Worm (Caenorhabditis elegans) whole organism, L4/young adult: ENCODE data around the gene lir-3.

ENCODE experiments used
- W03F9.2 ChIP-seq: fragments of 150-350 bp; optimal IDR thresholded peaks from 2 replicates; lab custom pipeline; 2014; ENCODE audit warnings: missing biosample characterization, missing genetic modification characterization
- dao-5 ChIP-seq: sonication (generic microtip); optimal IDR thresholded peaks from 2 replicates; lab custom pipeline; 2016; ENCODE audit warnings: missing genotype, missing genetic modification characterization, moderate library complexity, missing compliant biosample characterization
- him-1 ChIP-seq: sonication (generic microtip); optimal IDR thresholded peaks from 2 replicates; lab custom pipeline; 2016; ENCODE audit warnings: missing genotype, missing genetic modification reagents, missing genetic modification characterization, missing compliant biosample characterization

The lir-3 gene

ce11 chrII:11184757-11185341, at the start of gene lir-3:
lir-3 (minus strand) TSS chrII:11184807.
- TF ChIP-seq dao-5 (tag; lab: Kevin White, UChicago) (no peak), him-1 (tag; lab: Kevin White, UChicago) (no peak), W03F9.2 (tag; lab: Kevin White, UChicago) (no peak)

DNA sequence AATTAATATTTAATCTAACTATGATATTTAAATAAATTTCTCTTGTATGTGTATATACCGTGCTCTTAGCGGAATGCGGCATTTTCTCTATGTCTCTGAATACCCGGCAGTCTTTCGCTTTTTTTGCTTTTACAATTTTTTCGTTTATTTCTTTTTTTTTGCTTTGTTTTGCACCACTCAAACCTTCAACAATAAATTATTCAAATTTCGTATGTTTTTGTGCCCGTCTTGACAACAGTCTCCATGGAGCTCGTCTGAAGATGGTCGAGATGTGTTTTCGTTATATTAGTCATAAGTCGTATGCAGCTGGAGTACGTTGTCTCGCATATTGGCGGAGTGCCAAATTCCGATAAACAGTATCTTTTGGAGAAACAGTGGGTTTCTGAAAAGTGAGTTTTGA, 41.8 kb upstream of the lir-3 start, which contains the start of gene T06D8.2:
T06D8.2 (plus strand) TSS at position 301 of the 400 bp plus-strand sequence.
- TF ChIP-seq dao-5 (tag; lab: Kevin White, UChicago) (no peak), him-1 (tag; lab: Kevin White, UChicago) (no peak), W03F9.2 (tag; lab: Kevin White, UChicago) (no peak)

ce11 chrII:11224045-11224481, 39.5 kb upstream of the lir-3 start:
- peak; percentile 28 for TF ChIP-seq him-1 (tag; lab: Kevin White, UChicago)
- TF ChIP-seq dao-5 (tag; lab: Kevin White, UChicago): no peak
- TF ChIP-seq W03F9.2 (tag; lab: Kevin White, UChicago): peak; percentile 60

DNA sequence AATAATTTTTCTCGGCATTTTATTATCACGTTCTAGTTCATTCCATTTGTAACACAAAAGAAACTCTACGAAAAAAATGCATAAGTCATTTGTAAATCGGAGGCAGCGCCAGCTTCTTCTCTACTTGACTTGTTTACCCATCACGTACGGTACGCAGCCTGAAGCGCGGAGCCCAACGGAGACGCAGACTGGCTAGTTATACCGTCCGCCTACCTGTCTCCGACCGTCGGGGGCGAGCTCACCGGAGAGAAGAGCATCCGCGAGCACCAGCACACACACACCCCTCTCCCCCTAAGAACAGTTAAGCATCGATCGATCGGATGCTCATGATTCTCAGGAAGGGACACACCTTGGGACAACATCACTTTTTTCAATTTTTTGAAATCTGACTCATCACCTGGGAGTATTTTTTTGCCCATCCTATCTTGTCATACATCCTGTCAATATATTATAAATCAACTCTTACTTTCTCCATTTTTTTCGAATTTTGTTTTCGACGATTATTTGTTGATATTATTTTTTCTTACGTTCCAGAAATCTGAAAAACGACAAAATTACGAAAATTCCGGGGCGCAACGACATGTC, 37.3 kb upstream of the lir-3 start, which contains the start of gene plpr-1:
plpr-1 (plus strand) TSS at position 535 of the 585 bp plus-strand sequence.
- TF ChIP-seq him-1 (tag; lab: Kevin White, UChicago) (no peak), W03F9.2 (tag; lab: Kevin White, UChicago) (no peak), dao-5 (tag; lab: Kevin White, UChicago) (no peak)

ce11 chrII:11205783-11206182, 21.2 kb upstream of the lir-3 start:
- TF ChIP-seq dao-5 (tag; lab: Kevin White, UChicago) (no peak), W03F9.2 (tag; lab: Kevin White, UChicago) (no peak), him-1 (tag; lab: Kevin White, UChicago) (no peak)

DNA sequence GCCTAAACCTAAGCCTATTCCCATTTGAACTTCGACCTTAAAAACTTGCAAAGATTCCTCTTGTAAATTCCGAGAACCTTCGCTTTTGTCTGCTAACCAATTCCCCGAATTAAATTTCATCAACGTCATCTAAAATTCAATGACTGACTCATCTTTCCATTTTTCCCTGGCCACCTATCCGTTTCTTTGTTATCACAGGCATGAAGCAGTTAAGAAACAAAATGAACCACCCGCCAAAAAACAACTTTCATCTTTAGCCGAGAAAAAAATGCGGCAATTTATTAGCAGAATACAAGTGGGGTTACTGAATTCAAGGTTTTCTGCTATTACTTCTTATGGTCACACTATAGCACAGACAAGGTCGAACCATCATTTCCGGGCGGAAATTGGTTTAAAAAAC, 20.1 kb upstream of the lir-3 start:
- no peak for TF ChIP-seq dao-5 (tag; lab: Kevin White, UChicago)
- TF ChIP-seq him-1 (tag; lab: Kevin White, UChicago): no peak
- no peak for TF ChIP-seq W03F9.2 (tag; lab: Kevin White, UChicago)

- TF ChIP-seq W03F9.2 (tag; lab: Kevin White, UChicago) (no peak), dao-5 (tag; lab: Kevin White, UChicago) (no peak), him-1 (tag; lab: Kevin White, UChicago) (no peak)
Measured at ce11 chrII:11202581-11203271, 18.1 kb upstream of the lir-3 start, which contains the start of gene srap-1. srap-1 (plus strand) TSS chrII:11203221.

DNA sequence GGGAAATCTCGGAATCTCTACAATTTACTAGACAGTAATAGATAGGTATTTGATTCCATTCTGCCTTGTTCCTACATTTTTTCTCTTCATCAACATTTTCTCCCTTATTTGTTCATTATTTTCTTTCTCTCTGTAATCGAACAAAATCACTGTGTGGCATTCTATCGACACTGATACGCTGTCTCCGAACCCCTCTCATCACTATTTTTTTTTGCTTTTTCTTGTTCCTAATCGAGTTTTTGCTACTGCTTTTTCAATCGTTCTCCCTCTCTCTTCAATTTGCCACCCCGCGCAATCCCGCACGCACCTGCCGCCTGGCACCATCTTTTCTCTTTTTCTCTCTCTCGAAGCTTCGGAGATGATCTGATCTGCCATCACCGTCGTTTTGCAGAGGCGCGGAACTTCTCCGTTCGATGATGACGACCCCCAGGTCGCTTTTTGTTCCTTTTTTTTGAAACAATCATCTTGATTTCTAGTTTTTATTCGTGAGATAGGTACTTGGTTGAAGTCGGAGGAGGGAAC, 15.7 kb upstream of the lir-3 start:
- TF ChIP-seq dao-5 (tag; lab: Kevin White, UChicago) (no peak), W03F9.2 (tag; lab: Kevin White, UChicago) (no peak), him-1 (tag; lab: Kevin White, UChicago) (no peak)

ce11 chrII:11193523-11193922, 8.9 kb upstream of the lir-3 start:
- TF ChIP-seq him-1 (tag; lab: Kevin White, UChicago) (no peak), dao-5 (tag; lab: Kevin White, UChicago) (no peak), W03F9.2 (tag; lab: Kevin White, UChicago) (no peak)

DNA sequence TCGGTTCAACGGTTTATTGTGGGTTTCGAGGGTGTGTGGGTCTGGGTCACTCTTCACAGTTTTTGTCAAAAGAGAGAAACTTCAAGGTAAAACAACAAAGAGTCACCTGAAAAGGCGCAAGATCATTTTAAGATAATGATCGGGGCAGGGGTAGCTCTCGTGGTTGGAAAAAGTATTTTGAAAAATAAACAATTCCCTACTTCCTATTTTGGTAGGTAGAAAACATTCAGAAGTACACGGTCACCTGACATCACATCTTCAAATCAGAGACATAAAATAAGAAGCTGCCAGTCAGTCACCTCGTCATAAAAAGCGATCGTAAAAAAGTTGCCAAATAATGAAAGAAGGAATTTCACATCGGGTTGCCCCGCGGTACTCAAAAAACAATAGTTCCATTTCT, 7.9 kb upstream of the lir-3 start:
- TF ChIP-seq W03F9.2 (tag; lab: Kevin White, UChicago): no peak
- no peak for TF ChIP-seq him-1 (tag; lab: Kevin White, UChicago)
- TF ChIP-seq dao-5 (tag; lab: Kevin White, UChicago): no peak

- no peak for TF ChIP-seq him-1 (tag; lab: Kevin White, UChicago)
- TF ChIP-seq dao-5 (tag; lab: Kevin White, UChicago): no peak
- no peak for TF ChIP-seq W03F9.2 (tag; lab: Kevin White, UChicago)
Measured at ce11 chrII:11188026-11188425, 3.4 kb upstream of the lir-3 start, which contains the start of gene F37H8.5. F37H8.5 (plus strand) TSS chrII:11188206.

DNA sequence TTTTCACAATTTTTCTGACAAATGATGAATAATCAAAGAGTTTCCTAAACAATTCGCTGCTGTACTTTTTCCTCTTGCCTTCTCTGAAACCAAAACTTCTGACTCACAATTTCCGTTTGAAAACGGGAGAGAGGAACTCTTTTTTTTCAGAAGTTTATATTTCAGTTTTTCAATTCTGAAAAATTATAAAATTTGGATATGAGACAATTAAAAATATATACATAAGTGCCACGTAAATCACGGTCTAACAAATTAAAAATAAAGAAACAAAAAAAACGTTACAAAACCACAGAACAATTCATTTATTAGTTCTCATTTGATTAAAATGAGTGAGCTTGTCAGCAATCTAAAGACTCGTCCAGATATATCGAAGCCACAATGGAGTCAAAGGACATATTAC, 1.1 kb upstream of the lir-3 start, which contains the start of gene sfxn-1.2:
sfxn-1.2 (plus strand) TSS at position 301 of the 400 bp plus-strand sequence.
- TF ChIP-seq dao-5 (tag; lab: Kevin White, UChicago) (no peak), W03F9.2 (tag; lab: Kevin White, UChicago) (no peak), him-1 (tag; lab: Kevin White, UChicago) (no peak)

DNA sequence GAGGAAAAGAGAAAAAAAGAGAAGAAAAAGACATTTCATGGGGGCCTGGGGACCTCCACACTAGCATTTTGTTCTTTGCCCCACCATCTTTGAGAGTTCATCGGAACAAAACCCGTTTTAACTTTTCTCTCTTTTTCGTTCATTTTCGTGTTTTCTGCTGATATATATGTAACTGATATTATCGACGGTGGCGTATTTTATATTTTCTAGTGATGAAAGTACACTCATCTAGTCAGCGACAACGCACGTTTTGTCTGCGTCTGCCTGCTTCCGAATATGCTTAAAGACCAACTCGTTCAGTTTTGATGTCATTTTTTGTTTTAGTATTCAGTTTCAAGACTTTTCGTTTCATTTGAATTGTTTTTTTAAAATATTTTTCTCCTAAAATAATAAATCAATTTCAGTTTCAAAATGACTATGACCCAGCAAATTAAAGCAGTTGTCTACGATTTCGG, 3.3 kb downstream of the lir-3 start, which contains the start of gene bigr-1:
bigr-1 (plus strand) TSS at position 405 of the 455 bp plus-strand sequence.
- TF ChIP-seq him-1 (tag; lab: Kevin White, UChicago): no peak
- TF ChIP-seq W03F9.2 (tag; lab: Kevin White, UChicago): no peak
- no peak for TF ChIP-seq dao-5 (tag; lab: Kevin White, UChicago)
